Worm (Caenorhabditis elegans): ENCODE data around the gene ztf-22.

- TF ChIP-seq lsy-2 (tag; optimal IDR thresholded peaks at IDR 0.05) (no peak), C34F6.9 (tag; optimal IDR thresholded peaks at IDR 0.05) (no peak), Y55F3AM.14 (GFP tag; optimal IDR thresholded peaks at IDR 0.05) (no peak)
Observed at ce11 chrII:13315637-13316523, 30.3 kb upstream of the ztf-22 start.

Measured in whole organism, L2 larva.